Fruit fly (Drosophila melanogaster) whole organism, embryonic: ENCODE data around the gene MED22.

Experiments used
- BtbVII ChIP-seq: fragments of 200-800 bp; sonication (Bioruptor generic); optimal IDR thresholded peaks from 3 replicates; lab custom pipeline; 2017; ENCODE audit warnings: missing biosample characterization, mild to moderate bottlenecking, missing genetic modification characterization
- CG11456 ChIP-seq: fragments of 200-800 bp; sonication (Bioruptor generic); IDR thresholded peaks from 3 replicates; pipeline ENCODE4 v1.3.6; 2022; ENCODE audit warnings: missing biosample characterization, missing genetic modification characterization
- CG12391 ChIP-seq: fragments of 200-800 bp; sonication (Bioruptor generic); optimal IDR thresholded peaks from 3 replicates; lab custom pipeline; 2018; ENCODE audit warnings: missing biosample characterization, mild to moderate bottlenecking, missing genetic modification characterization, moderate library complexity
- CG13287 ChIP-seq: fragments of 200-800 bp; sonication (Bioruptor generic); IDR thresholded peaks from 2 replicates; pipeline ENCODE4 v1.3.6; 2022; ENCODE audit warnings: missing biosample characterization, missing genetic modification characterization; ENCODE audit not compliant: partially characterized antibody
- CG15269 ChIP-seq: fragments of 200-800 bp; sonication (Bioruptor generic); optimal IDR thresholded peaks from 2 replicates; lab custom pipeline; 2018; ENCODE audit warnings: missing biosample characterization, mild to moderate bottlenecking, missing genetic modification characterization, moderate library complexity
- CG16813 ChIP-seq: fragments of 200-800 bp; sonication (Bioruptor generic); IDR thresholded peaks from 3 replicates; pipeline ENCODE4 v1.3.6; 2022; ENCODE audit warnings: missing biosample characterization, missing genetic modification characterization; ENCODE audit not compliant: partially characterized antibody
- CG17385 ChIP-seq: fragments of 200-800 bp; sonication (Bioruptor generic); optimal IDR thresholded peaks from 3 replicates; lab custom pipeline; 2018; ENCODE audit warnings: missing biosample characterization, mild to moderate bottlenecking, missing genetic modification characterization
- CG2712 ChIP-seq: fragments of 200-800 bp; optimal IDR thresholded peaks from 3 replicates; lab custom pipeline; 2019; ENCODE audit warnings: missing biosample characterization, mild to moderate bottlenecking, missing genetic modification characterization, moderate library complexity
- CG33213 ChIP-seq: fragments of 200-800 bp; sonication (Bioruptor generic); optimal IDR thresholded peaks from 3 replicates; lab custom pipeline; 2016; ENCODE audit warnings: missing biosample characterization, missing genetic modification characterization
- CG3847 ChIP-seq: fragments of 200-800 bp; sonication (Bioruptor generic); IDR thresholded peaks from 2 replicates; pipeline ENCODE4 v1.3.6; 2022; ENCODE audit warnings: missing biosample characterization, missing genetic modification characterization
- CG4328 ChIP-seq: fragments of 200-800 bp; sonication (Bioruptor generic); optimal IDR thresholded peaks from 3 replicates; lab custom pipeline; 2017; ENCODE audit warnings: missing biosample characterization, missing genetic modification reagents, missing genetic modification characterization
- CG4424 ChIP-seq: fragments of 200-800 bp; sonication (Bioruptor generic); optimal IDR thresholded peaks from 3 replicates; lab custom pipeline; 2016; ENCODE audit warnings: missing biosample characterization, missing genetic modification characterization
- CG4854 ChIP-seq: fragments of 200-800 bp; sonication (Bioruptor generic); optimal IDR thresholded peaks from 2 replicates; lab custom pipeline; 2016; ENCODE audit warnings: missing biosample characterization, missing genetic modification characterization, inconsistent platforms
- CG6175 ChIP-seq: fragments of 200-800 bp; sonication (Bioruptor generic); IDR thresholded peaks from 3 replicates; pipeline ENCODE4 v1.3.6; 2022; ENCODE audit warnings: missing biosample characterization, missing genetic modification characterization
- CG7271 ChIP-seq: fragments of 200-800 bp; sonication (Bioruptor generic); optimal IDR thresholded peaks from 2 replicates; lab custom pipeline; 2018; ENCODE audit warnings: missing biosample characterization, mild to moderate bottlenecking, missing genetic modification characterization, moderate library complexity
- CG7786 ChIP-seq: fragments of 200-800 bp; sonication (Bioruptor generic); optimal IDR thresholded peaks from 2 replicates; lab custom pipeline; 2016; ENCODE audit warnings: missing biosample characterization, missing genetic modification characterization
- CG8290 ChIP-seq, 3 experiments: fragments of 200-800 bp; sonication (Bioruptor generic); optimal IDR thresholded peaks; 2 replicates each; lab custom pipeline; 2016 to 2019; ENCODE audit warnings: missing biosample characterization in 3 of 3, missing genetic modification characterization in 3 of 3, mild to moderate bottlenecking in 2 of 3, moderate library complexity in 1 of 3
- CG9215 ChIP-seq: fragments of 200-800 bp; sonication (Bioruptor generic); IDR thresholded peaks from 2 replicates; pipeline ENCODE4 v1.3.6; 2022; ENCODE audit warnings: missing biosample characterization, missing genetic modification characterization
- D19A ChIP-seq: fragments of 200-800 bp; optimal IDR thresholded peaks from 3 replicates; lab custom pipeline; 2019; ENCODE audit warnings: missing biosample characterization, mild to moderate bottlenecking, missing genetic modification characterization, moderate library complexity
- Dp ChIP-seq: fragments of 200-800 bp; sonication (Bioruptor generic); optimal IDR thresholded peaks from 2 replicates; lab custom pipeline; 2018; ENCODE audit warnings: missing biosample characterization, mild to moderate bottlenecking, missing genetic modification characterization, moderate library complexity
- Ets65A ChIP-seq: fragments of 200-800 bp; sonication (Bioruptor generic); peaks from one replicate; lab custom pipeline; 2016; ENCODE audit warnings: missing biosample characterization, missing genetic modification characterization
- HmgZ ChIP-seq: fragments of 200-800 bp; sonication (Bioruptor generic); optimal IDR thresholded peaks from 2 replicates; lab custom pipeline; 2018; ENCODE audit warnings: missing biosample characterization, mild to moderate bottlenecking, missing genetic modification characterization
- Hmr ChIP-seq: fragments of 200-800 bp; sonication (Bioruptor generic); optimal IDR thresholded peaks from 3 replicates; lab custom pipeline; 2017; ENCODE audit warnings: mild to moderate bottlenecking, missing biosample characterization, missing genetic modification reagents, missing genetic modification characterization
- Hr39 ChIP-seq: fragments of >200 bp; optimal IDR thresholded peaks from 2 replicates; lab custom pipeline; 2017
- Hr51 ChIP-seq, 2 experiments: fragments of 200-800 bp; sonication (Bioruptor generic); optimal IDR thresholded peaks; 2 replicates in 1 of 2; 3 replicates in 1 of 2; lab custom pipeline; 2016 to 2018; ENCODE audit warnings: missing biosample characterization in 2 of 2, missing genetic modification characterization in 2 of 2, mild to moderate bottlenecking in 1 of 2, moderate library complexity in 1 of 2
- Hsf ChIP-seq: fragments of 200-800 bp; sonication (Bioruptor generic); optimal IDR thresholded peaks from 3 replicates; lab custom pipeline; 2016; ENCODE audit warnings: missing biosample characterization, missing genetic modification characterization
- PHDP ChIP-seq: fragments of 200-800 bp; sonication (Bioruptor generic); optimal IDR thresholded peaks from 3 replicates; lab custom pipeline; 2018; ENCODE audit warnings: missing biosample characterization, mild to moderate bottlenecking, missing genetic modification characterization, moderate library complexity
- Six4 ChIP-seq: fragments of 200-800 bp; sonication (Bioruptor generic); optimal IDR thresholded peaks from 2 replicates; lab custom pipeline; 2016; ENCODE audit warnings: missing biosample characterization, missing genetic modification characterization
- Trl ChIP-seq, 3 experiments: fragments of >200 bp in 2 of 3; fragments of 200-800 bp in 1 of 3; sonication (Bioruptor generic) in 1 of 3; optimal IDR thresholded peaks; 2 replicates in 1 of 3; 3 replicates in 2 of 3; lab custom pipeline; 2016 to 2017; ENCODE audit warnings: missing biosample characterization in 1 of 3, missing genetic modification characterization in 1 of 3
- Xrp1 ChIP-seq: fragments of 200-800 bp; sonication (Bioruptor generic); IDR thresholded peaks from 2 replicates; pipeline ENCODE4 v1.3.6; 2022; ENCODE audit warnings: missing biosample characterization, missing genetic modification characterization
- ab ChIP-seq: fragments of 200-800 bp; sonication (Bioruptor generic); optimal IDR thresholded peaks from 2 replicates; lab custom pipeline; 2016; ENCODE audit warnings: missing biosample characterization, missing genetic modification characterization
- az2 ChIP-seq: fragments of 200-800 bp; sonication (Bioruptor generic); optimal IDR thresholded peaks from 3 replicates; lab custom pipeline; 2016; ENCODE audit warnings: missing biosample characterization, missing genetic modification characterization
- bbx ChIP-seq: fragments of 200-800 bp; sonication (Bioruptor generic); IDR thresholded peaks from 2 replicates; pipeline ENCODE4 v1.3.6; 2022; ENCODE audit warnings: missing biosample characterization, missing genetic modification characterization; ENCODE audit not compliant: partially characterized antibody
- fd102C ChIP-seq: fragments of 200-800 bp; sonication (Bioruptor generic); optimal IDR thresholded peaks from 2 replicates; lab custom pipeline; 2018; ENCODE audit warnings: missing biosample characterization, mild to moderate bottlenecking, missing genetic modification characterization, moderate library complexity
- gem ChIP-seq: fragments of 200-800 bp; sonication (Bioruptor generic); optimal IDR thresholded peaks from 2 replicates; lab custom pipeline; 2019; ENCODE audit warnings: missing biosample characterization, mild to moderate bottlenecking, missing genetic modification characterization, moderate library complexity
- grau ChIP-seq: fragments of 200-800 bp; optimal IDR thresholded peaks from 3 replicates; lab custom pipeline; 2019; ENCODE audit warnings: missing biosample characterization, mild to moderate bottlenecking, missing genetic modification characterization, moderate library complexity
- hb ChIP-seq: fragments of 200-800 bp; sonication (Bioruptor generic); IDR thresholded peaks from 3 replicates; pipeline ENCODE4 v1.3.6; 2022; ENCODE audit warnings: missing biosample characterization, missing genetic modification characterization; ENCODE audit not compliant: partially characterized antibody
- hth ChIP-seq: fragments of >200 bp; optimal IDR thresholded peaks from 2 replicates; lab custom pipeline; 2017; ENCODE audit warnings: inconsistent platforms
- pfk ChIP-seq: fragments of 200-800 bp; sonication (Bioruptor generic); optimal IDR thresholded peaks from 2 replicates; lab custom pipeline; 2018; ENCODE audit warnings: missing biosample characterization, mild to moderate bottlenecking, missing genetic modification characterization, moderate library complexity
- pho ChIP-seq: fragments of 200-800 bp; sonication (Bioruptor generic); optimal IDR thresholded peaks from 2 replicates; lab custom pipeline; 2016; ENCODE audit warnings: missing biosample characterization, missing genetic modification characterization
- pnt ChIP-seq: fragments of 200-800 bp; sonication (Bioruptor generic); optimal IDR thresholded peaks from 3 replicates; lab custom pipeline; 2016; ENCODE audit warnings: missing biosample characterization, missing genetic modification characterization
- row ChIP-seq: fragments of 200-800 bp; sonication (Bioruptor generic); IDR thresholded peaks from 3 replicates; pipeline ENCODE4 v1.3.6; 2022; ENCODE audit warnings: missing biosample characterization, missing genetic modification characterization
- scrt ChIP-seq: fragments of 200-800 bp; sonication (Bioruptor generic); optimal IDR thresholded peaks from 2 replicates; lab custom pipeline; 2018; ENCODE audit warnings: missing biosample characterization, mild to moderate bottlenecking, missing genetic modification characterization, moderate library complexity
- sd ChIP-seq: fragments of 200-800 bp; sonication (Bioruptor generic); optimal IDR thresholded peaks from 3 replicates; lab custom pipeline; 2018; ENCODE audit warnings: missing biosample characterization, mild to moderate bottlenecking, missing genetic modification characterization, moderate library complexity
- sens-2 ChIP-seq: fragments of 200-800 bp; sonication (Bioruptor generic); IDR thresholded peaks from 2 replicates; pipeline ENCODE4 v1.3.6; 2022; ENCODE audit warnings: missing biosample characterization, missing genetic modification characterization
- sr ChIP-seq: fragments of 200-800 bp; sonication (Bioruptor generic); IDR thresholded peaks from 3 replicates; pipeline ENCODE4 v1.3.6; 2022; ENCODE audit warnings: missing biosample characterization, missing genetic modification characterization
- tll ChIP-seq, 2 experiments: fragments of 200-800 bp in 1 of 2; fragments of >200 bp in 1 of 2; sonication (Bioruptor generic) in 1 of 2; optimal IDR thresholded peaks; 2 replicates each; lab custom pipeline; 2017 to 2019; ENCODE audit warnings: missing biosample characterization in 2 of 2, missing genetic modification characterization in 2 of 2, mild to moderate bottlenecking in 1 of 2, moderate library complexity in 1 of 2
- zf30C ChIP-seq: fragments of 200-800 bp; sonication (Bioruptor generic); optimal IDR thresholded peaks from 3 replicates; lab custom pipeline; 2018; ENCODE audit warnings: missing biosample characterization, mild to moderate bottlenecking, missing genetic modification characterization

Gene MED22

DNA sequence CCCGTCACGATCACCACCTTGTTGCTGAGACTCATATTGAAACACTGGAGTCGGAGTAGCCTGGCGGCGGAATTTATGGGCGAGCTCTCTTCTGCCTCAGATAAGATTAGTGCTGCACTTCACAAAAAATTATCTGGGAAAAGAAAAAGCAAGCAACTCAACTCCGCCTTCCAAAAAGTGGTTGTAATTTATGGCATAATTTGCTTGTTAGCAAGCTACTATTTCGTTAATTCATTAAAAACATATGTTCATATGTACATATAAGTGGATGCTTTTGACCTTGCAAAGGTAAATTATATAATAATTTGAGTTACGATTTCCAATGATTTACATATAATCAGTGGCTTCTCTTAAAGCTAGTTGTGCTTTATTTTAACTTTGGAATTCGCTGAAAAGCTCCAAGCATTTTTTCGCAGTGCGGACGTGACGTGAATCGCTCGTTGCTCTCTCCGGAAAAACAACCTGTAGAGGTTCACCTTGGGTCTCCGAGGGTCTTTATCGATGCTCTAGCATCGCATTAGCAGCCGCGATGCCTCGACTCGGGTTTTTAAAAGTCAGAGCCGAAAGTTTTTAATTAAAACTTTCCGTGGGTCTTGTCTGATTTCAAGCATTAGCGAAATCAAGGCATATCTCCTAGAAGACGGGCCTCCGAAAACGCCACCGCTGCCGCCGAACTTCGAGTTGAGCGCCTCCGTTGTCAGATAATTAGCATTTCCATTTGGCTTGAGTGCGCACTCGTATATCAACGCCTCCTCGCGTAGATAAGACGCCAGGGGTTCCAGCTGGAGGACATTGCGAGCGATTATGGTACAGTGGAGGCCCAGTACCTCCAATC lies 19.7 kb downstream of the MED22 start, which contains the start of gene CG3699 (continued):
- TF ChIP-seq CG16813 (GFP tag; lab: Robert Waterston, UW) (no peak), Trl (optimal IDR thresholded peaks at IDR 0.05; lab: Kevin White, UChicago) (peak in 1 of 2 experiments; percentile 0), Trl (GFP tag; optimal IDR thresholded peaks at IDR 0.05; lab: Kevin White, UChicago) (no peak), Ets65A (GFP tag; lab: Kevin White, UChicago) (peak; percentile 86), ab (GFP tag; lab: Kevin White, UChicago) (no peak), BtbVII (GFP tag; lab: Kevin White, UChicago) (peak; percentile 56), CG9215 (peak; percentile 26; the same call in 1 of the 2 replicates), sd (tag; lab: Kevin White, UChicago) (peak; percentile 73), zf30C (peak; percentile 41), hth (no peak), sr (GFP tag; lab: Robert Waterston, UW) (no peak), pho (GFP tag; lab: Kevin White, UChicago) (peak; percentile 37), Six4 (GFP tag; lab: Kevin White, UChicago) (no peak), CG2712 (tag; lab: Kevin White, UChicago) (peak; percentile 42), gem (tag; lab: Kevin White, UChicago) (peak; percentile 63), grau (peak; percentile 67), scrt (GFP tag; lab: Kevin White, UChicago) (peak; percentile 23), CG17385 (peak; percentile 43), CG7786 (no peak), CG3847 (GFP tag; lab: Robert Waterston, UW) (0 out of 2 replicates have a peak, but pooled peaks have one; percentile 6), CG6175 (0 out of 3 replicates have a peak, but pooled peaks have one; percentile 10), Hr51 (GFP tag; optimal IDR thresholded peaks at IDR 0.05; lab: Kevin White, UChicago) (peak in 1 of 2 experiments; percentile 57), CG8290 (GFP tag; optimal IDR thresholded peaks at IDR 0.05; lab: Kevin White, UChicago) (no peak), CG8290 (tag; optimal IDR thresholded peaks at IDR 0.05; lab: Kevin White, UChicago) (no peak), CG33213 (GFP tag; lab: Kevin White, UChicago) (no peak), PHDP (tag; lab: Kevin White, UChicago) (peak; percentile 50), Xrp1 (no peak; the same call in 1 of the 2 replicates), CG12391 (tag; lab: Kevin White, UChicago) (peak; percentile 27), Hmr (GFP tag; lab: Kevin White, UChicago) (peak; percentile 56), pfk (no peak), bbx (no peak), az2 (GFP tag; lab: Kevin White, UChicago) (peak; percentile 6), HmgZ (peak; percentile 1), Hsf (GFP tag; lab: Kevin White, UChicago) (peak; percentile 30), hb (GFP tag; lab: Robert Waterston, UW) (no peak), Hr39 (lab: Kevin White, UChicago) (no peak), fd102C (GFP tag; lab: Kevin White, UChicago) (no peak), Dp (GFP tag; lab: Kevin White, UChicago) (no peak), CG4328 (GFP tag; lab: Kevin White, UChicago) (peak; percentile 16), row (GFP tag; lab: Robert Waterston, UW) (peak; percentile 78), CG15269 (tag; lab: Kevin White, UChicago) (peak; percentile 67), CG13287 (GFP tag; lab: Robert Waterston, UW) (no peak), CG7271 (no peak), D19A (tag; lab: Kevin White, UChicago) (peak; percentile 14), CG4854 (GFP tag; lab: Kevin White, UChicago) (peak; percentile 2), CG4424 (GFP tag; lab: Kevin White, UChicago) (peak; percentile 38), sens-2 (GFP tag; lab: Robert Waterston, UW) (no peak), CG11456 (no peak), pnt (peak; percentile 16), tll (GFP tag; optimal IDR thresholded peaks at IDR 0.05; lab: Kevin White, UChicago) (no peak)
